Fruit fly (Drosophila melanogaster) whole organism, wandering third instar larva: ENCODE results near the gene CG32537.

Source experiments
- Abd-B ChIP-seq: fragments of >200 bp; optimal IDR thresholded peaks from 2 replicates; lab custom pipeline; 2017; ENCODE audit warnings: missing biosample characterization, missing genetic modification characterization
- CG32264 ChIP-seq: fragments of 200-800 bp; sonication (Bioruptor generic); optimal IDR thresholded peaks from 2 replicates; lab custom pipeline; 2016; ENCODE audit warnings: missing biosample characterization, missing genetic modification characterization
- CG9705 ChIP-seq: fragments of 200-800 bp; sonication (Bioruptor generic); optimal IDR thresholded peaks from 2 replicates; lab custom pipeline; 2018; ENCODE audit warnings: missing biosample characterization, mild to moderate bottlenecking, missing genetic modification characterization
- CrebA ChIP-seq: fragments of 200-800 bp; sonication (Bioruptor generic); optimal IDR thresholded peaks from 2 replicates; lab custom pipeline; 2016; ENCODE audit warnings: missing biosample characterization, mild to moderate bottlenecking, missing genetic modification characterization, borderline replicate concordance
- Dfd ChIP-seq: fragments of >200 bp; optimal IDR thresholded peaks from 2 replicates; lab custom pipeline; 2017; ENCODE audit warnings: missing biosample characterization, missing genetic modification characterization
- Dif ChIP-seq: fragments of 200-275, 200-300 bp; sonication (Bioruptor generic); optimal IDR thresholded peaks from 2 replicates; lab custom pipeline; 2018; ENCODE audit warnings: missing biosample characterization, missing genetic modification characterization; ENCODE audit not compliant: partially characterized antibody
- GATAd ChIP-seq: sonication (Bioruptor generic); optimal IDR thresholded peaks from 2 replicates; lab custom pipeline; 2016; ENCODE audit warnings: missing biosample characterization, missing genetic modification characterization
- HLH106 ChIP-seq: fragments of 200-800 bp; optimal IDR thresholded peaks from 3 replicates; lab custom pipeline; 2019; ENCODE audit warnings: missing biosample characterization, mild to moderate bottlenecking, missing genetic modification characterization, moderate library complexity
- Hnf4 ChIP-seq: fragments of 200-800 bp; sonication (Bioruptor generic); optimal IDR thresholded peaks from 2 replicates; lab custom pipeline; 2016; ENCODE audit warnings: missing biosample characterization, mild to moderate bottlenecking, missing genetic modification characterization
- Hr78 ChIP-seq: fragments of >200 bp; optimal IDR thresholded peaks from 2 replicates; lab custom pipeline; 2017; ENCODE audit warnings: missing biosample characterization, missing genetic modification characterization
- Hr83 ChIP-seq: fragments of 200-300 bp; sonication (Bioruptor generic); optimal IDR thresholded peaks from 2 replicates; lab custom pipeline; 2016; ENCODE audit warnings: missing biosample characterization, mild to moderate bottlenecking, missing genetic modification characterization, moderate library complexity; ENCODE audit not compliant: poor library complexity, severe bottlenecking
- Jra ChIP-seq: sonication (Bioruptor generic); optimal IDR thresholded peaks from 2 replicates; lab custom pipeline; 2016; ENCODE audit warnings: missing biosample characterization, missing genetic modification characterization
- Mio ChIP-seq: sonication (Bioruptor generic); optimal IDR thresholded peaks from 2 replicates; lab custom pipeline; 2016; ENCODE audit warnings: missing biosample characterization, missing genetic modification characterization
- Myc ChIP-seq: fragments of >200 bp; optimal IDR thresholded peaks from 2 replicates; lab custom pipeline; 2017
- N ChIP-seq: fragments of >200 bp; optimal IDR thresholded peaks from 2 replicates; lab custom pipeline; 2018; ENCODE audit warnings: missing biosample characterization, missing external identifiers, missing genetic modification characterization
- OdsH ChIP-seq: fragments of 200-800 bp; sonication (Bioruptor generic); optimal IDR thresholded peaks from 2 replicates; lab custom pipeline; 2016; ENCODE audit warnings: missing biosample characterization, mild to moderate bottlenecking, missing genetic modification characterization
- Rel ChIP-seq, 2 experiments: fragments of 200-800 bp; sonication (Bioruptor generic) in 1 of 2; optimal IDR thresholded peaks; 2 replicates in 1 of 2; 3 replicates in 1 of 2; lab custom pipeline; 2016 to 2019; ENCODE audit warnings: mild to moderate bottlenecking in 2 of 2, missing biosample characterization in 2 of 2, missing genetic modification characterization in 2 of 2, moderate library complexity in 1 of 2
- Sp1 ChIP-seq: fragments of 200-800 bp; sonication (Bioruptor generic); optimal IDR thresholded peaks from 3 replicates; lab custom pipeline; 2019; ENCODE audit warnings: missing biosample characterization, mild to moderate bottlenecking, missing genetic modification characterization, moderate library complexity
- Vsx2 ChIP-seq: fragments of 200-300, 225-300 bp; sonication (Bioruptor generic); optimal IDR thresholded peaks from 2 replicates; lab custom pipeline; 2018; ENCODE audit warnings: missing biosample characterization, missing genetic modification characterization; ENCODE audit not compliant: partially characterized antibody
- br ChIP-seq: fragments of 200-800 bp; sonication (Bioruptor generic); optimal IDR thresholded peaks from 2 replicates; lab custom pipeline; 2016; ENCODE audit warnings: missing biosample characterization, missing genetic modification characterization
- brk ChIP-seq: fragments of 200-800 bp; sonication (Bioruptor generic); optimal IDR thresholded peaks from 2 replicates; lab custom pipeline; 2016; ENCODE audit warnings: missing biosample characterization, mild to moderate bottlenecking, missing genetic modification characterization
- dl ChIP-seq, 2 experiments: fragments of 175-275, 200-275 bp in 1 of 2; fragments of 200-275 bp in 1 of 2; sonication (Bioruptor generic); optimal IDR thresholded peaks; lab custom pipeline; 2018; ENCODE audit warnings: mild to moderate bottlenecking in 2 of 2, missing biosample characterization in 2 of 2, missing genetic modification characterization in 2 of 2, moderate library complexity in 2 of 2; ENCODE audit not compliant: partially characterized antibody in 2 of 2, insufficient read depth in 1 of 2
- dmrt93B ChIP-seq: fragments of 200-800 bp; sonication (Bioruptor generic); optimal IDR thresholded peaks from 2 replicates; lab custom pipeline; 2018; ENCODE audit warnings: missing biosample characterization, mild to moderate bottlenecking, missing genetic modification characterization
- dsf ChIP-seq: sonication (Bioruptor generic); optimal IDR thresholded peaks from 2 replicates; lab custom pipeline; 2016; ENCODE audit warnings: missing biosample characterization, missing genetic modification characterization, borderline replicate concordance
- ey ChIP-seq: fragments of 200-800 bp; sonication (Bioruptor generic); optimal IDR thresholded peaks from 2 replicates; lab custom pipeline; 2016; ENCODE audit warnings: missing biosample characterization, missing genetic modification characterization
- foxo ChIP-seq, 2 experiments: fragments of 200-800 bp; sonication (Bioruptor generic); optimal IDR thresholded peaks; 2 replicates in 1 of 2; 3 replicates in 1 of 2; lab custom pipeline; 2016 to 2017; ENCODE audit warnings: missing biosample characterization in 2 of 2, missing genetic modification characterization in 2 of 2
- fru ChIP-seq: fragments of 200-800 bp; sonication (Bioruptor generic); optimal IDR thresholded peaks from 3 replicates; lab custom pipeline; 2016; ENCODE audit warnings: missing biosample characterization, mild to moderate bottlenecking, missing genetic modification characterization
- h ChIP-seq: fragments of 200-800 bp; sonication (Bioruptor generic); optimal IDR thresholded peaks from 3 replicates; lab custom pipeline; 2016; ENCODE audit warnings: missing biosample characterization, mild to moderate bottlenecking, missing genetic modification characterization
- jim ChIP-seq: fragments of 175-275, 200-325 bp; sonication (Bioruptor generic); optimal IDR thresholded peaks from 2 replicates; lab custom pipeline; 2016; ENCODE audit warnings: missing biosample characterization, mild to moderate bottlenecking, missing genetic modification characterization
- lola ChIP-seq: fragments of >200 bp; optimal IDR thresholded peaks from 2 replicates; lab custom pipeline; 2017; ENCODE audit warnings: missing biosample characterization, missing genetic modification characterization
- pan ChIP-seq: fragments of >200 bp; optimal IDR thresholded peaks from 2 replicates; lab custom pipeline; 2017
- psq ChIP-seq: fragments of 200-800 bp; sonication (Bioruptor generic); optimal IDR thresholded peaks from 3 replicates; lab custom pipeline; 2017; ENCODE audit warnings: missing biosample characterization, mild to moderate bottlenecking, missing genetic modification characterization, moderate library complexity
- rgr ChIP-seq: fragments of 200-800 bp; sonication (Bioruptor generic); optimal IDR thresholded peaks from 3 replicates; lab custom pipeline; 2016; ENCODE audit warnings: missing biosample characterization, mild to moderate bottlenecking, missing genetic modification characterization
- sage ChIP-seq: fragments of 200-800 bp; sonication (Bioruptor generic); optimal IDR thresholded peaks from 2 replicates; lab custom pipeline; 2016; ENCODE audit warnings: missing biosample characterization, mild to moderate bottlenecking, missing genetic modification characterization
- sv ChIP-seq: fragments of 200-800 bp; sonication (Bioruptor generic); optimal IDR thresholded peaks from 3 replicates; lab custom pipeline; 2016; ENCODE audit warnings: missing biosample characterization, missing genetic modification characterization
- tai ChIP-seq: sonication (Bioruptor generic); optimal IDR thresholded peaks from 2 replicates; lab custom pipeline; 2016; ENCODE audit warnings: missing biosample characterization, missing genetic modification characterization
- usp ChIP-seq: fragments of >200 bp; optimal IDR thresholded peaks from 2 replicates; lab custom pipeline; 2017; ENCODE audit warnings: missing biosample characterization, missing genetic modification characterization
- woc ChIP-seq: sonication (Bioruptor generic); optimal IDR thresholded peaks from 2 replicates; lab custom pipeline; 2016; ENCODE audit warnings: missing biosample characterization, mild to moderate bottlenecking, missing genetic modification characterization

Gene CG32537

DNA sequence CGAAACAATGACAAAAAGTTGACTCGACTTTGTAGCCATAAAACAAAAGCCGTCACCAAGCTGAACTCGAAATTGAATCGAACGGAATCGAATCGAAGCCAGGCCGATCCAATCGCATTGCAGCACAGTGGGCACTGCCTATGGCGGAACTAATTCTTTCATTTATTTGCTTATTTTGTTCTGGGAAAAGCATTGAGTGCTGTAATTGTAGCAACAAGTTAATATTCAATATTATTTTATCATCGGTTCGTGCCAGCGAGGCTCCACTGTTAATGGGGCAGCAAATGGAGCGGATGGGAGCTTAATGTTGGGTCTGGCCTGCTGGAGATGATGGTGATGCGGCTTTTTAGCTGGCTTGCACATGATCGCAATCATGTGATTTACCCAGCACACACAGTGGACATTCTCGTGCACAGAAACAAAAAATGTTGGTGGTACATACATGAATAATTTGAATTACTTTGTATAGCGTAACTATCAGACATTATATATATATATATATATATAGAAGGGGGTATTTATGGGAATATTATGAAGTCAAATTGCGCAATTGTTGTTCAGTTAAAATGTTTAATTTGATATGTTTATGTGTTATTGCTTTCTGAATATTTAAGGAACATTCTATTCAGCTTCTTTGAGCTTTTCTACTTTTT, 13.1 kb upstream of the CG32537 start:
- TF ChIP-seq brk (GFP tag; lab: Kevin White, UChicago): peak; percentile 92
- peak; percentile 98 for TF ChIP-seq ey
- peak; percentile 94 for TF ChIP-seq OdsH (GFP tag; lab: Kevin White, UChicago)
- TF ChIP-seq Hnf4 (GFP tag; lab: Kevin White, UChicago): peak; percentile 99
- peak; percentile 97 for TF ChIP-seq tai
- TF ChIP-seq psq (GFP tag; lab: Kevin White, UChicago): peak; percentile 92
- peak; percentile 93 for TF ChIP-seq GATAd (GFP tag; lab: Kevin White, UChicago)
- TF ChIP-seq Abd-B (GFP tag; lab: Kevin White, UChicago): no peak
- TF ChIP-seq pan (lab: Kevin White, UChicago): no peak
- no peak for TF ChIP-seq dl (GFP tag; optimal IDR thresholded peaks at IDR 0.05; lab: Kevin White, UChicago; ENCODE audit: insufficient read depth in 1 of 2, partially characterized antibody in 2 of 2)
- peak; percentile 97 for TF ChIP-seq rgr (GFP tag; lab: Kevin White, UChicago)
- TF ChIP-seq sv (GFP tag; lab: Kevin White, UChicago): peak; percentile 80
- peak; percentile 95 for TF ChIP-seq Hr83 (GFP tag; lab: Kevin White, UChicago)
- peak; percentile 97 for TF ChIP-seq CG32264 (GFP tag; lab: Kevin White, UChicago)
- peak; percentile 92 for TF ChIP-seq Rel (GFP tag; optimal IDR thresholded peaks at IDR 0.05; lab: Kevin White, UChicago)
- TF ChIP-seq Rel (tag; optimal IDR thresholded peaks at IDR 0.05; lab: Kevin White, UChicago): peak; percentile 91
- no peak for TF ChIP-seq Myc (lab: Kevin White, UChicago)
- peak; percentile 96 for TF ChIP-seq Sp1
- TF ChIP-seq HLH106 (tag; lab: Kevin White, UChicago): peak; percentile 98
- TF ChIP-seq foxo (GFP tag; optimal IDR thresholded peaks at IDR 0.05; lab: Kevin White, UChicago): peak; percentile 92 to 98
- peak; percentile 98 for TF ChIP-seq fru (GFP tag; lab: Kevin White, UChicago)
- TF ChIP-seq woc (GFP tag; lab: Kevin White, UChicago): peak; percentile 98
- TF ChIP-seq Vsx2 (GFP tag; lab: Kevin White, UChicago): no peak
- TF ChIP-seq h: peak; percentile 98
- no peak for TF ChIP-seq lola (GFP tag; lab: Kevin White, UChicago)
- no peak for TF ChIP-seq Dif
- TF ChIP-seq sage (GFP tag; lab: Kevin White, UChicago): peak; percentile 97
- no peak for TF ChIP-seq N (GFP tag; lab: Kevin White, UChicago)
- peak; percentile 78 for TF ChIP-seq Mio
- TF ChIP-seq CG9705 (GFP tag; lab: Kevin White, UChicago): peak; percentile 97
- TF ChIP-seq dsf: peak; percentile 87
- peak; percentile 96 for TF ChIP-seq dmrt93B (GFP tag; lab: Kevin White, UChicago)
- no peak for TF ChIP-seq Dfd (GFP tag; lab: Kevin White, UChicago)
- TF ChIP-seq jim (GFP tag; lab: Kevin White, UChicago): peak; percentile 90
- TF ChIP-seq Hr78: no peak
- peak; percentile 82 for TF ChIP-seq CrebA
- TF ChIP-seq br (GFP tag; lab: Kevin White, UChicago): peak; percentile 98
- TF ChIP-seq Jra (GFP tag; lab: Kevin White, UChicago): peak; percentile 95
- no peak for TF ChIP-seq usp (GFP tag; lab: Kevin White, UChicago)
- TF ChIP-seq, all 38 proteins: peak for 27

DNA sequence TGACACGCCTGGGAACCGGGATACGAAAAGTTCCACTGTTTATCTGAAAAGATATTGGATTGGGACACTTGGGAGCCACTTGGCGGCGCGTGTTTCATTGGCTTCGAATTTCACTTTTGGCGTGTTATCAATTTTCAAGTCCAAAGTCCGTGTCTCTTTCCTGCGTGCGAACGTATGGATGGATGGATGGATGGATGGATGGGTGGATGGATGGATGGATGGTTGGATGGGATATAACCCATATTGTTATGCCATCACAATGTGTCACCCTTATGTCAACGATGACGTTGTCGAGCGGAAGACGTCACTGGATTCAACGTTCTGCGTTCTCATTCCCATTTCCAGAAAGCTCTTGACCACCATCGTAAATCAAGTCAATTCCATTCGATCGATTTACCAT, 11.4 kb upstream of the CG32537 start:
- TF ChIP-seq Abd-B (GFP tag; lab: Kevin White, UChicago) (no peak), br (GFP tag; lab: Kevin White, UChicago) (no peak), OdsH (GFP tag; lab: Kevin White, UChicago) (no peak), fru (GFP tag; lab: Kevin White, UChicago) (no peak), lola (GFP tag; lab: Kevin White, UChicago) (no peak), brk (GFP tag; lab: Kevin White, UChicago) (no peak), Sp1 (no peak), Hnf4 (GFP tag; lab: Kevin White, UChicago) (no peak), HLH106 (tag; lab: Kevin White, UChicago) (no peak)
